Worm (Caenorhabditis elegans) whole organism, L4 larva: ENCODE measurements around the gene bcs-1.

Source experiments
- D1046.2 ChIP-seq: fragments of 200-800 bp; sonication (Bioruptor generic); IDR thresholded peaks from 2 replicates; pipeline ENCODE4 v1.3.6; 2022; ENCODE audit warnings: missing genetic modification characterization, missing compliant biosample characterization
- F49E8.2 ChIP-seq: sonication (generic microtip); optimal IDR thresholded peaks from 2 replicates; lab custom pipeline; 2016; ENCODE audit warnings: missing compliant biosample characterization, mild to moderate bottlenecking, missing genetic modification characterization, borderline replicate concordance
- R02D3.7 ChIP-seq: fragments of 150-350 bp; sonication (generic microtip); optimal IDR thresholded peaks from 3 replicates; lab custom pipeline; 2014; ENCODE audit warnings: missing biosample characterization, missing genetic modification characterization
- T20F7.1 ChIP-seq: fragments of 200-800 bp; sonication (Bioruptor generic); optimal IDR thresholded peaks from 2 replicates; lab custom pipeline; 2018; ENCODE audit warnings: mild to moderate bottlenecking, missing genetic modification characterization, missing compliant biosample characterization
- Y105C5A.15 ChIP-seq: fragments of 200-800 bp; sonication (Bioruptor generic); IDR thresholded peaks from 2 replicates; pipeline ENCODE4 v1.3.6; 2022; ENCODE audit warnings: missing genetic modification characterization, missing compliant biosample characterization
- Y5F2A.4 ChIP-seq: fragments of 200-800 bp; sonication (Bioruptor generic); optimal IDR thresholded peaks from 2 replicates; lab custom pipeline; 2018; ENCODE audit warnings: mild to moderate bottlenecking, missing genetic modification characterization, missing compliant biosample characterization
- Y75B8A.6 ChIP-seq: fragments of 200-800 bp; sonication (Bioruptor generic); IDR thresholded peaks from 2 replicates; pipeline ENCODE4 v1.3.6; 2022; ENCODE audit warnings: missing genetic modification reagents, missing genetic modification characterization, missing compliant biosample characterization
- ZK546.5 ChIP-seq, 2 experiments: sonication (generic microtip); optimal IDR thresholded peaks; 2 replicates each; lab custom pipeline; 2017; ENCODE audit warnings: missing biosample characterization in 2 of 2, missing genetic modification characterization in 2 of 2
- aha-1 ChIP-seq: fragments of 150-350 bp; peaks from one replicate; lab custom pipeline; 2014; ENCODE audit warnings: missing biosample characterization, missing genetic modification characterization
- ama-1 ChIP-seq: fragments of 150-350 bp; optimal IDR thresholded peaks from 2 replicates; lab custom pipeline; 2014; ENCODE audit warnings: inconsistent platforms, mixed read lengths
- arid-1 ChIP-seq: fragments of 200-800 bp; sonication (Bioruptor generic); conservative IDR thresholded peaks from 2 replicates; pipeline ENCODE4 v1.3.6; 2022; ENCODE audit warnings: missing genetic modification reagents, missing genetic modification characterization, missing compliant biosample characterization
- ceh-62 ChIP-seq: sonication (generic microtip); optimal IDR thresholded peaks from 2 replicates; lab custom pipeline; 2017; ENCODE audit warnings: missing biosample characterization, missing genetic modification characterization
- ces-1 ChIP-seq: fragments of 150-350 bp; sonication (generic microtip); optimal IDR thresholded peaks from 4 replicates; lab custom pipeline; 2014; ENCODE audit warnings: missing biosample characterization, missing genetic modification reagents, missing genetic modification characterization
- cey-2 ChIP-seq: sonication (generic microtip); optimal IDR thresholded peaks from 3 replicates; lab custom pipeline; 2017; ENCODE audit warnings: missing genetic modification characterization, mild to moderate bottlenecking, missing compliant biosample characterization, antibody characterized with exemption, borderline replicate concordance; ENCODE audit not compliant: insufficient read depth
- daf-12 ChIP-seq: fragments of 150-350 bp; optimal IDR thresholded peaks from 2 replicates; lab custom pipeline; 2014; ENCODE audit warnings: missing biosample characterization, missing genetic modification reagents, missing genetic modification characterization
- daf-19 ChIP-seq: fragments of 200-800 bp; sonication (Bioruptor generic); conservative IDR thresholded peaks from 2 replicates; pipeline ENCODE4 v1.3.6; 2022; ENCODE audit warnings: missing genetic modification characterization, missing compliant biosample characterization
- dmd-6 ChIP-seq: fragments of 200-800 bp; sonication (Bioruptor generic); IDR thresholded peaks from 2 replicates; pipeline ENCODE4 v1.3.6; 2022; ENCODE audit warnings: missing genetic modification reagents, missing genetic modification characterization, missing compliant biosample characterization
- dmd-8 ChIP-seq: fragments of 200-800 bp; sonication (Bioruptor generic); IDR thresholded peaks from 2 replicates; pipeline ENCODE4 v1.3.6; 2022; ENCODE audit warnings: missing genetic modification characterization, missing compliant biosample characterization
- dmd-9 ChIP-seq: fragments of 200-800 bp; sonication (Bioruptor generic); IDR thresholded peaks from 2 replicates; pipeline ENCODE4 v1.3.6; 2022; ENCODE audit warnings: missing genetic modification reagents, missing genetic modification characterization, missing compliant biosample characterization
- duxl-1 ChIP-seq: sonication (generic microtip); optimal IDR thresholded peaks from 2 replicates; lab custom pipeline; 2016; ENCODE audit warnings: mild to moderate bottlenecking, missing genetic modification characterization, moderate library complexity, missing compliant biosample characterization; ENCODE audit not compliant: poor library complexity
- egl-27 ChIP-seq: sonication (generic microtip); optimal IDR thresholded peaks from 3 replicates; lab custom pipeline; 2017; ENCODE audit warnings: missing biosample characterization, missing genetic modification reagents, missing genetic modification characterization
- fkh-10 ChIP-seq: fragments of 150-350 bp; optimal IDR thresholded peaks from 2 replicates; lab custom pipeline; 2014; ENCODE audit warnings: missing biosample characterization, missing genetic modification reagents, missing genetic modification characterization
- hif-1 ChIP-seq, 2 experiments: sonication (generic microtip); optimal IDR thresholded peaks; 2 replicates each; lab custom pipeline; 2016 to 2017; ENCODE audit warnings: missing compliant biosample characterization in 2 of 2, missing genetic modification characterization in 2 of 2, missing genetic modification reagents in 2 of 2, missing genotype in 2 of 2, mild to moderate bottlenecking in 1 of 2
- hlh-11 ChIP-seq: fragments of 200-800 bp; sonication (Bioruptor generic); optimal IDR thresholded peaks from 2 replicates; lab custom pipeline; 2018; ENCODE audit warnings: mild to moderate bottlenecking, missing genetic modification characterization, missing compliant biosample characterization
- hlh-30 ChIP-seq: sonication (generic microtip); optimal IDR thresholded peaks from 2 replicates; lab custom pipeline; 2017; ENCODE audit warnings: antibody characterized with exemption, mild to moderate bottlenecking, missing genetic modification characterization, missing compliant biosample characterization; ENCODE audit not compliant: insufficient read depth
- lin-13 ChIP-seq: fragments of 150-350 bp; optimal IDR thresholded peaks from 2 replicates; lab custom pipeline; 2014; ENCODE audit warnings: missing biosample characterization, missing genetic modification reagents, missing genetic modification characterization
- lsy-2 ChIP-seq, 2 experiments: fragments of 150-350 bp in 1 of 2; sonication (generic microtip) in 1 of 2; optimal IDR thresholded peaks; 2 replicates each; lab custom pipeline; 2014 to 2017; ENCODE audit warnings: missing biosample characterization in 2 of 2, missing genetic modification characterization in 2 of 2
- madf-9 ChIP-seq: fragments of 200-800 bp; sonication (Bioruptor generic); conservative IDR thresholded peaks from 2 replicates; pipeline ENCODE4 v1.3.6; 2022; ENCODE audit warnings: missing genetic modification reagents, missing genetic modification characterization, missing compliant biosample characterization
- mep-1 ChIP-seq: fragments of 150-350 bp; sonication (generic microtip); optimal IDR thresholded peaks from 3 replicates; lab custom pipeline; 2014; ENCODE audit warnings: missing biosample characterization, missing genetic modification characterization
- mxl-3 ChIP-seq: fragments of 200-800 bp; sonication (Bioruptor generic); optimal IDR thresholded peaks from 2 replicates; lab custom pipeline; 2018; ENCODE audit warnings: mild to moderate bottlenecking, missing genetic modification characterization, missing compliant biosample characterization
- nhr-102 ChIP-seq: sonication (generic microtip); optimal IDR thresholded peaks from 2 replicates; lab custom pipeline; 2016; ENCODE audit warnings: mild to moderate bottlenecking, missing genetic modification characterization, moderate library complexity, missing compliant biosample characterization
- nhr-111 ChIP-seq: fragments of 200-800 bp; sonication (Bioruptor generic); optimal IDR thresholded peaks from 2 replicates; lab custom pipeline; 2018; ENCODE audit warnings: mild to moderate bottlenecking, missing genetic modification characterization, missing compliant biosample characterization
- nhr-237 ChIP-seq: sonication (generic microtip); optimal IDR thresholded peaks from 2 replicates; lab custom pipeline; 2017; ENCODE audit warnings: missing biosample characterization, missing genetic modification characterization
- nhr-25 ChIP-seq: sonication (generic microtip); optimal IDR thresholded peaks from 2 replicates; lab custom pipeline; 2017; ENCODE audit warnings: missing genetic modification characterization, mild to moderate bottlenecking, missing compliant biosample characterization, antibody characterized with exemption, moderate library complexity, borderline replicate concordance; ENCODE audit not compliant: insufficient read depth
- nhr-41 ChIP-seq: fragments of 200-800 bp; sonication (Bioruptor generic); IDR thresholded peaks from 2 replicates; pipeline ENCODE4 v1.3.6; 2022; ENCODE audit warnings: missing genetic modification reagents, missing genetic modification characterization, missing compliant biosample characterization
- nhr-48 ChIP-seq: sonication (generic microtip); optimal IDR thresholded peaks from 2 replicates; lab custom pipeline; 2016; ENCODE audit warnings: mild to moderate bottlenecking, missing genetic modification characterization, missing compliant biosample characterization
- nhr-6 ChIP-seq: fragments of 150-350 bp; optimal IDR thresholded peaks from 2 replicates; lab custom pipeline; 2014; ENCODE audit warnings: missing biosample characterization, missing genetic modification characterization
- set-16 ChIP-seq: fragments of 200-800 bp; sonication (Bioruptor generic); IDR thresholded peaks from 2 replicates; pipeline ENCODE4 v1.3.6; 2022; ENCODE audit warnings: missing genetic modification reagents, missing genetic modification characterization, missing compliant biosample characterization
- skn-1 ChIP-seq: fragments of 150-350 bp; optimal IDR thresholded peaks from 2 replicates; lab custom pipeline; 2014; ENCODE audit warnings: missing biosample characterization, missing genetic modification characterization
- snpc-1.2 ChIP-seq: fragments of 200-800 bp; sonication (Bioruptor generic); IDR thresholded peaks from 2 replicates; pipeline ENCODE4 v1.3.6; 2022; ENCODE audit warnings: missing genetic modification reagents, missing genetic modification characterization, missing compliant biosample characterization
- snpc-4 ChIP-seq: fragments of 150-350 bp; optimal IDR thresholded peaks from 2 replicates; lab custom pipeline; 2014; ENCODE audit warnings: missing biosample characterization, missing genetic modification characterization
- tag-97 ChIP-seq: fragments of 200-800 bp; sonication (Bioruptor generic); IDR thresholded peaks from 2 replicates; pipeline ENCODE4 v1.3.6; 2022; ENCODE audit warnings: missing genetic modification characterization, missing compliant biosample characterization
- unc-39 ChIP-seq: sonication (generic microtip); optimal IDR thresholded peaks from 2 replicates; lab custom pipeline; 2017; ENCODE audit warnings: missing biosample characterization, missing genetic modification characterization
- vab-7 ChIP-seq: fragments of 200-800 bp; sonication (Bioruptor generic); IDR thresholded peaks from 2 replicates; pipeline ENCODE4 v1.3.6; 2022; ENCODE audit warnings: missing genetic modification reagents, missing genetic modification characterization, missing compliant biosample characterization
- zfp-2 ChIP-seq: sonication (generic microtip); optimal IDR thresholded peaks from 2 replicates; lab custom pipeline; 2016; ENCODE audit warnings: mild to moderate bottlenecking, missing genetic modification characterization, missing compliant biosample characterization
- zfp-3 ChIP-seq: fragments of 200-800 bp; sonication (Bioruptor generic); conservative IDR thresholded peaks from 2 replicates; pipeline ENCODE4 v1.3.6; 2022; ENCODE audit warnings: missing genetic modification reagents, missing genetic modification characterization, missing compliant biosample characterization
- ztf-11 ChIP-seq: fragments of 150-350 bp; optimal IDR thresholded peaks from 2 replicates; lab custom pipeline; 2014; ENCODE audit warnings: missing biosample characterization, missing genetic modification characterization

bcs-1 gene

ce11 chrII:8559188-8559587 lies 11.7 kb upstream of the bcs-1 start (continued):
- no peak for TF ChIP-seq aha-1 (tag; lab: Kevin White, UChicago)
- TF ChIP-seq tag-97 (GFP tag; lab: Robert Waterston, UW): no peak
- TF ChIP-seq nhr-111 (GFP tag; lab: Kevin White, UChicago): no peak
- no peak for TF ChIP-seq mep-1 (tag; lab: Kevin White, UChicago)
- TF ChIP-seq hlh-30 (tag; lab: Kevin White, UChicago): no peak
- TF ChIP-seq snpc-1.2 (GFP tag; lab: Robert Waterston, UW): no peak
- no peak for TF ChIP-seq hif-1 (tag; optimal IDR thresholded peaks at IDR 0.05; lab: Kevin White, UChicago)
- no peak for TF ChIP-seq duxl-1
- TF ChIP-seq F49E8.2 (tag; lab: Kevin White, UChicago): no peak
- TF ChIP-seq nhr-25: no peak
- TF ChIP-seq lsy-2 (tag; optimal IDR thresholded peaks at IDR 0.05; lab: Kevin White, UChicago): peak in 1 of 2 experiments; percentile 34
- no peak for TF ChIP-seq D1046.2 (GFP tag; lab: Robert Waterston, UW)
- no peak for TF ChIP-seq unc-39 (tag; lab: Kevin White, UChicago)
- TF ChIP-seq dmd-9 (GFP tag; lab: Robert Waterston, UW): no peak
- TF ChIP-seq fkh-10 (GFP tag; lab: Kevin White, UChicago): peak; percentile 99

ce11 chrII:8561227-8561626 lies 9.7 kb upstream of the bcs-1 start, which contains the start of gene iff-2:
Gene iff-2 (minus strand): TSS chrII:8561367.
- TF ChIP-seq madf-9 (GFP tag; lab: Robert Waterston, UW): peak; percentile 95
- TF ChIP-seq tag-97 (GFP tag; lab: Robert Waterston, UW): 0 out of 2 replicates have a peak, but pooled peaks have one; percentile 78
- TF ChIP-seq mep-1 (tag; lab: Kevin White, UChicago): peak; percentile 99
- TF ChIP-seq zfp-3: peak; percentile 97
- TF ChIP-seq nhr-6 (tag; lab: Kevin White, UChicago): peak; percentile 99
- TF ChIP-seq cey-2 (tag; lab: Kevin White, UChicago): peak; percentile 85
- no peak for TF ChIP-seq nhr-111 (GFP tag; lab: Kevin White, UChicago)
- TF ChIP-seq egl-27 (tag; lab: Kevin White, UChicago): peak; percentile 80
- TF ChIP-seq snpc-1.2 (GFP tag; lab: Robert Waterston, UW): no peak
- peak; percentile 95 for TF ChIP-seq nhr-48
- TF ChIP-seq ZK546.5 (tag; optimal IDR thresholded peaks at IDR 0.05; lab: Kevin White, UChicago): peak; percentile 47 to 92
- no peak for TF ChIP-seq daf-12 (tag; lab: Kevin White, UChicago)
- peak; percentile 97 for TF ChIP-seq nhr-25
- no peak for TF ChIP-seq Y105C5A.15 (GFP tag; lab: Robert Waterston, UW)
- peak; percentile 50 for TF ChIP-seq R02D3.7 (tag; lab: Kevin White, UChicago)
- TF ChIP-seq vab-7 (GFP tag; lab: Robert Waterston, UW): peak; percentile 93
- peak; percentile 100 for TF ChIP-seq mxl-3 (GFP tag; lab: Kevin White, UChicago)
- TF ChIP-seq Y75B8A.6: peak; percentile 96
- peak; percentile 88 to 96 for TF ChIP-seq hif-1 (tag; optimal IDR thresholded peaks at IDR 0.05; lab: Kevin White, UChicago)
- TF ChIP-seq zfp-2 (tag; lab: Kevin White, UChicago): peak; percentile 100
- peak; percentile 99 for TF ChIP-seq fkh-10 (GFP tag; lab: Kevin White, UChicago)
- peak; percentile 70 for TF ChIP-seq snpc-4
- peak; percentile 99 for TF ChIP-seq dmd-6 (GFP tag; lab: Robert Waterston, UW)
- TF ChIP-seq aha-1 (tag; lab: Kevin White, UChicago): peak; percentile 100
- TF ChIP-seq lin-13 (GFP tag; lab: Kevin White, UChicago): peak; percentile 99
- TF ChIP-seq ces-1: peak; percentile 77
- TF ChIP-seq skn-1 (tag; lab: Kevin White, UChicago): peak; percentile 95
- peak; percentile 97 for TF ChIP-seq arid-1 (GFP tag; lab: Robert Waterston, UW)
- TF ChIP-seq F49E8.2 (tag; lab: Kevin White, UChicago): no peak
- peak; percentile 2 for TF ChIP-seq ztf-11 (tag; lab: Kevin White, UChicago)
- TF ChIP-seq ceh-62: no peak
- peak; percentile 68 for TF ChIP-seq ama-1 (lab: Kevin White, UChicago)
- TF ChIP-seq hlh-11 (tag; lab: Kevin White, UChicago): peak; percentile 99
- peak; percentile 73 for TF ChIP-seq set-16 (GFP tag; lab: Robert Waterston, UW)
- peak; percentile 71 for TF ChIP-seq daf-19 (GFP tag; lab: Robert Waterston, UW)
- peak; percentile 94 for TF ChIP-seq nhr-41
- peak; percentile 78 for TF ChIP-seq Y5F2A.4 (GFP tag; lab: Kevin White, UChicago)
- peak; percentile 97 for TF ChIP-seq nhr-102
- TF ChIP-seq T20F7.1 (GFP tag; lab: Kevin White, UChicago): peak; percentile 97
- TF ChIP-seq nhr-237 (tag; lab: Kevin White, UChicago): peak; percentile 83
- no peak; the same call in 1 of the 2 replicates for TF ChIP-seq dmd-8 (GFP tag; lab: Robert Waterston, UW)
